Worm (Caenorhabditis elegans): ENCODE data around the gene nlg-1.

ce11 chrX:13637526-13637925 lies 6.6 kb upstream of the nlg-1 start:
- TF ChIP-seq hlh-26 (GFP tag; conservative IDR thresholded peaks at IDR 0.05) (no peak), unc-62 (GFP tag; optimal IDR thresholded peaks at IDR 0.05) (no peak), repo-1 (tag; optimal IDR thresholded peaks at IDR 0.05) (no peak), snpc-4 (GFP tag; optimal IDR thresholded peaks at IDR 0.05) (no peak), snpc-4 (tag; optimal IDR thresholded peaks at IDR 0.05) (no peak), chd-7 (tag; optimal IDR thresholded peaks at IDR 0.05) (no peak), let-526 (GFP tag; IDR thresholded peaks at IDR 0.05) (no peak), ceh-100 (GFP tag; IDR thresholded peaks at IDR 0.05) (no peak), madf-3 (GFP tag; IDR thresholded peaks at IDR 0.05) (no peak), K11D2.4 (GFP tag; IDR thresholded peaks at IDR 0.05) (no peak), mel-28 (tag; optimal IDR thresholded peaks at IDR 0.05; ENCODE audit: borderline replicate concordance) (no peak), hmg-1.2 (GFP tag; IDR thresholded peaks at IDR 0.05) (no peak), B0035.1 (tag; optimal IDR thresholded peaks at IDR 0.05) (no peak), nhr-27 (tag; optimal IDR thresholded peaks at IDR 0.05) (no peak)
